Fruit fly (Drosophila melanogaster) whole organism, embryonic: ENCODE results near the gene CG8135.
A peak's percentile ranks its signal among the peaks of the same experiment; 100 is the strongest.

Source experiments
- ATbp ChIP-seq: fragments of 200-800 bp; sonication (Bioruptor generic); optimal IDR thresholded peaks from 2 replicates; lab custom pipeline; 2017; ENCODE audit warnings: missing biosample characterization, mild to moderate bottlenecking, missing genetic modification characterization, missing genetic modification reagents
- Atf3 ChIP-seq: fragments of 200-800 bp; sonication (Bioruptor generic); optimal IDR thresholded peaks from 3 replicates; lab custom pipeline; 2016; ENCODE audit warnings: missing biosample characterization, missing genetic modification characterization
- CG10462 ChIP-seq: fragments of 200-800 bp; sonication (Bioruptor generic); optimal IDR thresholded peaks from 2 replicates; lab custom pipeline; 2016; ENCODE audit warnings: missing biosample characterization, missing genetic modification characterization
- CG10543 ChIP-seq: fragments of 200-800 bp; sonication (Bioruptor generic); optimal IDR thresholded peaks from 3 replicates; lab custom pipeline; 2017; ENCODE audit warnings: missing biosample characterization, mild to moderate bottlenecking, missing genetic modification characterization, moderate library complexity
- CG11695 ChIP-seq: fragments of 200-800 bp; sonication (Bioruptor generic); IDR thresholded peaks from 3 replicates; pipeline ENCODE4 v1.3.6; 2022; ENCODE audit warnings: missing biosample characterization, missing genetic modification characterization
- CG12391 ChIP-seq: fragments of 200-800 bp; sonication (Bioruptor generic); optimal IDR thresholded peaks from 3 replicates; lab custom pipeline; 2018; ENCODE audit warnings: missing biosample characterization, mild to moderate bottlenecking, missing genetic modification characterization, moderate library complexity
- CG13775 ChIP-seq: fragments of 200-800 bp; sonication (Bioruptor generic); optimal IDR thresholded peaks from 3 replicates; lab custom pipeline; 2017; ENCODE audit warnings: missing biosample characterization, mild to moderate bottlenecking, missing genetic modification characterization
- CG17328 ChIP-seq: fragments of 200-800 bp; sonication (Bioruptor generic); IDR thresholded peaks from 2 replicates; pipeline ENCODE4 v1.3.6; 2022; ENCODE audit warnings: missing biosample characterization, missing genetic modification characterization
- CG17829 ChIP-seq: fragments of 200-800 bp; optimal IDR thresholded peaks from 2 replicates; lab custom pipeline; 2019; ENCODE audit warnings: missing biosample characterization, mild to moderate bottlenecking, missing genetic modification characterization, moderate library complexity
- CG18476 ChIP-seq: fragments of 200-800 bp; sonication (Bioruptor generic); optimal IDR thresholded peaks from 2 replicates; lab custom pipeline; 2016; ENCODE audit warnings: missing biosample characterization, mild to moderate bottlenecking, missing genetic modification characterization
- CG30020 ChIP-seq: fragments of 200-800 bp; optimal IDR thresholded peaks from 2 replicates; lab custom pipeline; 2019; ENCODE audit warnings: missing biosample characterization, mild to moderate bottlenecking, missing genetic modification characterization, moderate library complexity
- CG31441 ChIP-seq: fragments of 200-800 bp; sonication (Bioruptor generic); IDR thresholded peaks from 2 replicates; pipeline ENCODE4 v1.3.6; 2022; ENCODE audit warnings: missing biosample characterization, missing genetic modification characterization
- CG3281 ChIP-seq: fragments of 200-800 bp; sonication (Bioruptor generic); optimal IDR thresholded peaks from 3 replicates; lab custom pipeline; 2017; ENCODE audit warnings: missing biosample characterization, mild to moderate bottlenecking, missing genetic modification characterization
- CG4328 ChIP-seq: fragments of 200-800 bp; sonication (Bioruptor generic); optimal IDR thresholded peaks from 3 replicates; lab custom pipeline; 2017; ENCODE audit warnings: missing biosample characterization, missing genetic modification reagents, missing genetic modification characterization
- CG4820 ChIP-seq: fragments of 200-800 bp; sonication (Bioruptor generic); optimal IDR thresholded peaks from 3 replicates; lab custom pipeline; 2016; ENCODE audit warnings: missing biosample characterization, missing genetic modification characterization
- CG8359 ChIP-seq: fragments of 200-800 bp; sonication (Bioruptor generic); optimal IDR thresholded peaks from 2 replicates; lab custom pipeline; 2017; ENCODE audit warnings: missing biosample characterization, mild to moderate bottlenecking, missing genetic modification characterization, borderline replicate concordance
- CG9609 ChIP-seq: fragments of 200-800 bp; sonication (Bioruptor generic); optimal IDR thresholded peaks from 3 replicates; lab custom pipeline; 2016; ENCODE audit warnings: missing biosample characterization, missing genetic modification characterization
- Chrac-16 ChIP-seq: fragments of 200-800 bp; sonication (Bioruptor generic); optimal IDR thresholded peaks from 3 replicates; lab custom pipeline; 2016; ENCODE audit warnings: missing biosample characterization, missing genetic modification characterization
- Dbx ChIP-seq: fragments of 200-800 bp; sonication (Bioruptor generic); IDR thresholded peaks from 3 replicates; pipeline ENCODE4 v1.3.6; 2022; ENCODE audit warnings: missing biosample characterization, missing genetic modification characterization
- Hr51 ChIP-seq, 2 experiments: fragments of 200-800 bp; sonication (Bioruptor generic); optimal IDR thresholded peaks; 2 replicates in 1 of 2; 3 replicates in 1 of 2; lab custom pipeline; 2016 to 2018; ENCODE audit warnings: missing biosample characterization in 2 of 2, missing genetic modification characterization in 2 of 2, mild to moderate bottlenecking in 1 of 2, moderate library complexity in 1 of 2
- Jarid2 ChIP-seq: fragments of 200-800 bp; sonication (Bioruptor generic); optimal IDR thresholded peaks from 3 replicates; lab custom pipeline; 2017; ENCODE audit warnings: mild to moderate bottlenecking, missing biosample characterization, missing genetic modification reagents, missing genetic modification characterization
- Nf-YB ChIP-seq: fragments of 200-800 bp; sonication (Bioruptor generic); optimal IDR thresholded peaks from 3 replicates; lab custom pipeline; 2019; ENCODE audit warnings: missing biosample characterization, mild to moderate bottlenecking, missing genetic modification characterization, moderate library complexity
- Oli ChIP-seq: fragments of 200-800 bp; sonication (Bioruptor generic); optimal IDR thresholded peaks from 2 replicates; lab custom pipeline; 2018; ENCODE audit warnings: missing biosample characterization, mild to moderate bottlenecking, missing genetic modification characterization, moderate library complexity
- TFAM ChIP-seq: fragments of 200-800 bp; sonication (Bioruptor generic); optimal IDR thresholded peaks from 2 replicates; lab custom pipeline; 2017; ENCODE audit warnings: missing biosample characterization, missing genetic modification characterization, inconsistent platforms
- Trl ChIP-seq, 3 experiments: fragments of >200 bp in 2 of 3; fragments of 200-800 bp in 1 of 3; sonication (Bioruptor generic) in 1 of 3; optimal IDR thresholded peaks; 2 replicates in 1 of 3; 3 replicates in 2 of 3; lab custom pipeline; 2016 to 2017; ENCODE audit warnings: missing biosample characterization in 1 of 3, missing genetic modification characterization in 1 of 3
- Vsx1 ChIP-seq: fragments of 200-800 bp; sonication (Bioruptor generic); optimal IDR thresholded peaks from 2 replicates; lab custom pipeline; 2017; ENCODE audit warnings: missing biosample characterization, mild to moderate bottlenecking, missing genetic modification characterization, missing genetic modification reagents
- Xbp1 ChIP-seq: fragments of 200-800 bp; sonication (Bioruptor generic); optimal IDR thresholded peaks from 3 replicates; lab custom pipeline; 2016; ENCODE audit warnings: missing biosample characterization, mild to moderate bottlenecking, missing genetic modification characterization
- YL-1 ChIP-seq: fragments of 200-800 bp; sonication (Bioruptor generic); optimal IDR thresholded peaks from 3 replicates; lab custom pipeline; 2017; ENCODE audit warnings: missing biosample characterization, mild to moderate bottlenecking, missing genetic modification characterization
- ac ChIP-seq: fragments of 200-800 bp; sonication (Bioruptor generic); optimal IDR thresholded peaks from 3 replicates; lab custom pipeline; 2017; ENCODE audit warnings: missing biosample characterization, mild to moderate bottlenecking, missing genetic modification characterization
- bcd ChIP-seq: fragments of 200-800 bp; sonication (Bioruptor generic); optimal IDR thresholded peaks from 2 replicates; lab custom pipeline; 2017; ENCODE audit warnings: missing biosample characterization, mild to moderate bottlenecking, missing genetic modification characterization
- cad ChIP-seq: fragments of >200 bp; optimal IDR thresholded peaks from 2 replicates; lab custom pipeline; 2017; ENCODE audit warnings: missing biosample characterization, missing genetic modification characterization
- dm ChIP-seq: fragments of 200-800 bp; sonication (Bioruptor generic); optimal IDR thresholded peaks from 3 replicates; lab custom pipeline; 2016; ENCODE audit warnings: missing biosample characterization, missing genetic modification characterization
- dysf ChIP-seq: fragments of 200-800 bp; sonication (Bioruptor generic); IDR thresholded peaks from 3 replicates; pipeline ENCODE4 v1.3.6; 2022; ENCODE audit warnings: missing biosample characterization, missing genetic modification characterization
- gsb-n ChIP-seq: fragments of 200-800 bp; sonication (Bioruptor generic); optimal IDR thresholded peaks from 3 replicates; lab custom pipeline; 2018; ENCODE audit warnings: missing biosample characterization, mild to moderate bottlenecking, missing genetic modification characterization
- gt ChIP-seq: fragments of 200-800 bp; sonication (Bioruptor generic); IDR thresholded peaks from 2 replicates; pipeline ENCODE4 v1.3.6; 2022; ENCODE audit warnings: missing biosample characterization, missing genetic modification characterization
- lilli ChIP-seq: fragments of 200-800 bp; sonication (Bioruptor generic); optimal IDR thresholded peaks from 3 replicates; lab custom pipeline; 2016; ENCODE audit warnings: missing biosample characterization, missing genetic modification characterization
- nerfin-1 ChIP-seq: fragments of 200-800 bp; sonication (Bioruptor generic); optimal IDR thresholded peaks from 3 replicates; lab custom pipeline; 2019; ENCODE audit warnings: missing biosample characterization, mild to moderate bottlenecking, missing genetic modification characterization, moderate library complexity
- pan ChIP-seq, 4 experiments: fragments of >200 bp in 3 of 4; fragments of 200-800 bp in 1 of 4; sonication (Bioruptor generic) in 1 of 4; optimal IDR thresholded peaks in 3 of 4; IDR thresholded peaks in 1 of 4; 2 replicates each; pipeline versions ENCODE4 v1.3.6 to Lab custom; 2017 to 2022; ENCODE audit warnings: missing biosample characterization in 2 of 4, missing genetic modification characterization in 2 of 4, mixed read lengths in 1 of 4
- prd ChIP-seq, 3 experiments: fragments of >200 bp in 2 of 3; fragments of 200-800 bp in 1 of 3; sonication (Bioruptor generic) in 1 of 3; optimal IDR thresholded peaks in 2 of 3; IDR thresholded peaks in 1 of 3; 2 replicates in 2 of 3; 3 replicates in 1 of 3; pipeline versions ENCODE4 v1.3.6 to Lab custom; 2017 to 2022; ENCODE audit warnings: missing biosample characterization in 1 of 3, missing genetic modification characterization in 1 of 3
- ranshi ChIP-seq: fragments of 200-800 bp; sonication (Bioruptor generic); IDR thresholded peaks from 2 replicates; pipeline ENCODE4 v1.3.6; 2022; ENCODE audit warnings: missing biosample characterization, missing genetic modification characterization
- sc ChIP-seq, 3 experiments: fragments of >200 bp in 2 of 3; fragments of 200-800 bp in 1 of 3; sonication (Bioruptor generic) in 1 of 3; optimal IDR thresholded peaks; 2 replicates in 2 of 3; 3 replicates in 1 of 3; lab custom pipeline; 2017; ENCODE audit warnings: mild to moderate bottlenecking in 1 of 3, missing biosample characterization in 1 of 3, missing genetic modification characterization in 1 of 3, missing genetic modification reagents in 1 of 3
- scrt ChIP-seq: fragments of 200-800 bp; sonication (Bioruptor generic); optimal IDR thresholded peaks from 2 replicates; lab custom pipeline; 2018; ENCODE audit warnings: missing biosample characterization, mild to moderate bottlenecking, missing genetic modification characterization, moderate library complexity
- sisA ChIP-seq: fragments of 200-800 bp; sonication (Bioruptor generic); IDR thresholded peaks from 2 replicates; pipeline ENCODE4 v1.3.6; 2022; ENCODE audit warnings: missing biosample characterization, missing genetic modification characterization
- tll ChIP-seq, 2 experiments: fragments of 200-800 bp in 1 of 2; fragments of >200 bp in 1 of 2; sonication (Bioruptor generic) in 1 of 2; optimal IDR thresholded peaks; 2 replicates each; lab custom pipeline; 2017 to 2019; ENCODE audit warnings: missing biosample characterization in 2 of 2, missing genetic modification characterization in 2 of 2, mild to moderate bottlenecking in 1 of 2, moderate library complexity in 1 of 2
- tup ChIP-seq: fragments of 200-800 bp; sonication (Bioruptor generic); optimal IDR thresholded peaks from 2 replicates; lab custom pipeline; 2016; ENCODE audit warnings: missing biosample characterization, mild to moderate bottlenecking, missing genetic modification characterization, moderate library complexity
- yki ChIP-seq: fragments of >200 bp; optimal IDR thresholded peaks from 3 replicates; lab custom pipeline; 2018

CG8135 gene

dm6 chr3R:9378644-9379411, 25.4 kb upstream of the CG8135 start:
- TF ChIP-seq Chrac-16 (GFP tag; lab: Kevin White, UChicago) (peak; percentile 47), scrt (GFP tag; lab: Kevin White, UChicago) (peak; percentile 4), CG17829 (tag; lab: Kevin White, UChicago) (peak; percentile 85), bcd (GFP tag; lab: Kevin White, UChicago) (peak; percentile 34), Oli (tag; lab: Kevin White, UChicago) (peak; percentile 62), CG13775 (GFP tag; lab: Kevin White, UChicago) (peak; percentile 74), gsb-n (peak; percentile 80), ATbp (GFP tag; lab: Kevin White, UChicago) (peak; percentile 46), CG11695 (GFP tag; lab: Robert Waterston, UW) (0 out of 3 replicates have a peak, but pooled peaks have one; percentile 30), TFAM (peak; percentile 29), dysf (GFP tag; lab: Robert Waterston, UW) (0 out of 3 replicates have a peak, but pooled peaks have one; percentile 4), CG9609 (no peak), Atf3 (GFP tag; lab: Kevin White, UChicago) (no peak), CG12391 (tag; lab: Kevin White, UChicago) (peak; percentile 76), prd (optimal IDR thresholded peaks at IDR 0.05; lab: Kevin White, UChicago) (no peak), prd (GFP tag; IDR thresholded peaks at IDR 0.05; lab: Robert Waterston, UW) (peak; percentile 79; the same call in 2 of the 3 replicates), nerfin-1 (tag; lab: Kevin White, UChicago) (peak; percentile 42), cad (GFP tag; lab: Kevin White, UChicago) (no peak), Nf-YB (GFP tag; lab: Kevin White, UChicago) (peak; percentile 51), CG8359 (peak; percentile 25), Vsx1 (GFP tag; lab: Kevin White, UChicago) (peak; percentile 46), sc (optimal IDR thresholded peaks at IDR 0.05; lab: Kevin White, UChicago) (no peak), sc (GFP tag; optimal IDR thresholded peaks at IDR 0.05; lab: Kevin White, UChicago) (peak; percentile 33), gt (no peak), Trl (optimal IDR thresholded peaks at IDR 0.05; lab: Kevin White, UChicago) (no peak), Trl (GFP tag; optimal IDR thresholded peaks at IDR 0.05; lab: Kevin White, UChicago) (peak; percentile 1), Hr51 (GFP tag; optimal IDR thresholded peaks at IDR 0.05; lab: Kevin White, UChicago) (peak in 1 of 2 experiments; percentile 10), lilli (GFP tag; lab: Kevin White, UChicago) (peak; percentile 40), Xbp1 (GFP tag; lab: Kevin White, UChicago) (peak; percentile 47), Jarid2 (GFP tag; lab: Kevin White, UChicago) (peak; percentile 16), CG18476 (GFP tag; lab: Kevin White, UChicago) (peak; percentile 7), YL-1 (GFP tag; lab: Kevin White, UChicago) (no peak), ac (GFP tag; lab: Kevin White, UChicago) (peak; percentile 65), pan (optimal IDR thresholded peaks at IDR 0.05; lab: Kevin White, UChicago) (no peak), pan (GFP tag; optimal IDR thresholded peaks at IDR 0.05 in 1 of 2, IDR thresholded peaks at IDR 0.05 in 1 of 2) (peak in 1 of 2 experiments; percentile 20), CG30020 (tag; lab: Kevin White, UChicago) (peak; percentile 27), yki (no peak), CG17328 (GFP tag; lab: Robert Waterston, UW) (peak; percentile 50), tll (GFP tag; optimal IDR thresholded peaks at IDR 0.05; lab: Kevin White, UChicago) (peak in 1 of 2 experiments; percentile 81), CG31441 (GFP tag; lab: Robert Waterston, UW) (peak; percentile 71), CG4328 (GFP tag; lab: Kevin White, UChicago) (peak; percentile 35), sisA (GFP tag; lab: Robert Waterston, UW) (peak; percentile 36), dm (GFP tag; lab: Kevin White, UChicago) (no peak), tup (GFP tag; lab: Kevin White, UChicago) (no peak), CG4820 (GFP tag; lab: Kevin White, UChicago) (peak; percentile 47), Dbx (no peak), CG10543 (GFP tag; lab: Kevin White, UChicago) (peak; percentile 6), ranshi (peak; percentile 32; the same call in 1 of the 2 replicates), CG3281 (GFP tag; lab: Kevin White, UChicago) (peak; percentile 20), CG10462 (peak; percentile 9)
